Fruit fly (Drosophila melanogaster): ENCODE data around the gene Gorab.

DNA sequence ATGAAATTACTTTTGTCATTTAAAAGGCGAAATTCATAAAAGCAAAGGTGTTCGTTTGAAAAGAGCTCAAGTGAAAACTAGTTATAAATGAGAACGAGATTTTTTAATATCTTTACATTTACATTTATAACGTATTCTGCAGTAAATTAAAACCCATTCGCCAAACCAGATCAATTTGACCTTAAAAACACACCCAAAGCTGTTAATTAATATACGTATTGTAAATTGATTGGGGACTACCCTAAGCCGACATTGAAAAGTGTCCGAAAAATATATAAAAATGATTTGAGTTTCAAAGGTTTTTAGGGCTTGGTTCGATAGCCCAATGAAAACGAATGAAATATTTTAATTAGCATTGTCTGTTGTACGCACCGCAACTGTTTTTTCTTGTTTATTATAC lies 29.6 kb downstream of the Gorab start:
- TF ChIP-seq ttk (optimal IDR thresholded peaks at IDR 0.05) (no peak), insv (optimal IDR thresholded peaks at IDR 0.05) (no peak), h (optimal IDR thresholded peaks at IDR 0.05) (no peak), Sin3A (optimal IDR thresholded peaks at IDR 0.05) (no peak), psq (optimal IDR thresholded peaks at IDR 0.05) (no peak), Myc (optimal IDR thresholded peaks at IDR 0.05) (no peak)
